Fruit fly (Drosophila melanogaster) S2 (cell line): Measurements from ENCODE around the gene Gpo3.

Source experiments
- CG8478 ChIP-seq: fragments of >200 bp; optimal IDR thresholded peaks from 2 replicates; lab custom pipeline; 2018
- CTCF ChIP-seq, 2 experiments: fragments of >200 bp; optimal IDR thresholded peaks; 2 replicates each; lab custom pipeline; 2018

- TF ChIP-seq CG8478 (lab: Kevin White, UChicago) (no peak), CTCF (optimal IDR thresholded peaks at IDR 0.05; lab: Kevin White, UChicago) (no peak)
These were observed at the start of gene Gpo3 for dm6 chr2L:13707915-13708314.
